Worm (Caenorhabditis elegans): ENCODE measurements around the gene Y38A10A.11.

- TF ChIP-seq tbx-37 (GFP tag; conservative IDR thresholded peaks at IDR 0.05) (no peak), B0310.2 (tag; optimal IDR thresholded peaks at IDR 0.05) (no peak), ama-1 (optimal IDR thresholded peaks at IDR 0.05) (no peak), aly-1 (tag; optimal IDR thresholded peaks at IDR 0.05) (no peak), hmg-4 (GFP tag; optimal IDR thresholded peaks at IDR 0.05) (peak; percentile 59), flt-1 (GFP tag; IDR thresholded peaks at IDR 0.05) (no peak), F13C5.2 (tag; optimal IDR thresholded peaks at IDR 0.05) (peak; percentile 33), ceh-36 (tag; optimal IDR thresholded peaks at IDR 0.05) (no peak)
Observed at ce11 chrV:6100492-6101004, 2.8 kb downstream of the Y38A10A.11 start, which contains the start of gene crt-1.

Measured in whole organism, early embryonic.